Worm (Caenorhabditis elegans) whole organism, L4/young adult: ENCODE data around the gene ZK154.4.

ENCODE experiments used
- dao-5 ChIP-seq: sonication (generic microtip); optimal IDR thresholded peaks from 2 replicates; lab custom pipeline; 2016; ENCODE audit warnings: missing genotype, missing genetic modification characterization, moderate library complexity, missing compliant biosample characterization
- him-1 ChIP-seq: sonication (generic microtip); optimal IDR thresholded peaks from 2 replicates; lab custom pipeline; 2016; ENCODE audit warnings: missing genotype, missing genetic modification reagents, missing genetic modification characterization, missing compliant biosample characterization

ce11 chrX:7779527-7780033 lies 2.6 kb downstream of the ZK154.4 start, which contains the start of gene ZK154.1:
- TF ChIP-seq him-1, result no peak
- TF ChIP-seq dao-5, result no peak
